Fruit fly (Drosophila melanogaster): ENCODE data around the gene CheB93b.
A peak's percentile ranks its signal among the peaks of the same experiment; 100 is the strongest.

- no peak for TF ChIP-seq CG8478 (optimal IDR thresholded peaks at IDR 0.05)
- peak; percentile 52 to 78 for TF ChIP-seq CTCF (optimal IDR thresholded peaks at IDR 0.05)
Measured at dm6 chr3R:21386132-21386531, 22.8 kb upstream of the CheB93b start.

Data from S2 (cell line).